Fruit fly (Drosophila melanogaster) whole organism, embryonic: Measurements from ENCODE around the gene CG33111.

ENCODE experiments used
- B-H1 ChIP-seq: fragments of 200-800 bp; sonication (Bioruptor generic); IDR thresholded peaks from 3 replicates; pipeline ENCODE4 v1.3.6; 2022; ENCODE audit warnings: missing biosample characterization, missing genetic modification characterization
- CG10321 ChIP-seq: fragments of 200-800 bp; sonication (Bioruptor generic); IDR thresholded peaks from 2 replicates; pipeline ENCODE4 v1.3.6; 2022; ENCODE audit warnings: missing biosample characterization, missing genetic modification characterization
- CG10366 ChIP-seq: fragments of 200-800 bp; sonication (Bioruptor generic); IDR thresholded peaks from 2 replicates; pipeline ENCODE4 v1.3.6; 2022; ENCODE audit warnings: missing biosample characterization, missing genetic modification characterization
- CG11247 ChIP-seq: fragments of 200-800 bp; sonication (Bioruptor generic); IDR thresholded peaks from 2 replicates; pipeline ENCODE4 v1.3.6; 2022; ENCODE audit warnings: missing biosample characterization, missing genetic modification characterization
- CG12744 ChIP-seq: fragments of 200-800 bp; sonication (Bioruptor generic); optimal IDR thresholded peaks from 2 replicates; lab custom pipeline; 2016; ENCODE audit warnings: missing biosample characterization, missing genetic modification characterization
- CG12769 ChIP-seq: fragments of 200-800 bp; sonication (Bioruptor generic); optimal IDR thresholded peaks from 2 replicates; lab custom pipeline; 2019; ENCODE audit warnings: missing biosample characterization, mild to moderate bottlenecking, missing genetic modification characterization, moderate library complexity
- CG15601 ChIP-seq: fragments of 200-800 bp; sonication (Bioruptor generic); optimal IDR thresholded peaks from 3 replicates; lab custom pipeline; 2019; ENCODE audit warnings: missing biosample characterization, mild to moderate bottlenecking, missing genetic modification characterization, moderate library complexity
- CG17186 ChIP-seq: fragments of 200-800 bp; sonication (Bioruptor generic); optimal IDR thresholded peaks from 3 replicates; lab custom pipeline; 2017; ENCODE audit warnings: missing biosample characterization, missing genetic modification reagents, missing genetic modification characterization
- CG17328 ChIP-seq: fragments of 200-800 bp; sonication (Bioruptor generic); IDR thresholded peaks from 2 replicates; pipeline ENCODE4 v1.3.6; 2022; ENCODE audit warnings: missing biosample characterization, missing genetic modification characterization
- CG17361 ChIP-seq: fragments of 200-800 bp; sonication (Bioruptor generic); IDR thresholded peaks from 3 replicates; pipeline ENCODE4 v1.3.6; 2022; ENCODE audit warnings: missing biosample characterization, missing genetic modification characterization
- CG2199 ChIP-seq: fragments of 200-800 bp; sonication (Bioruptor generic); IDR thresholded peaks from 3 replicates; pipeline ENCODE4 v1.3.6; 2022; ENCODE audit warnings: missing biosample characterization, missing genetic modification characterization
- CG2875 ChIP-seq: fragments of 200-800 bp; sonication (Bioruptor generic); optimal IDR thresholded peaks from 2 replicates; lab custom pipeline; 2017; ENCODE audit warnings: missing biosample characterization, mild to moderate bottlenecking, missing genetic modification characterization, missing genetic modification reagents
- CG2889 ChIP-seq: fragments of 200-800 bp; sonication (Bioruptor generic); IDR thresholded peaks from 3 replicates; pipeline ENCODE4 v1.3.6; 2022; ENCODE audit warnings: missing biosample characterization, missing genetic modification characterization
- CG30020 ChIP-seq: fragments of 200-800 bp; optimal IDR thresholded peaks from 2 replicates; lab custom pipeline; 2019; ENCODE audit warnings: missing biosample characterization, mild to moderate bottlenecking, missing genetic modification characterization, moderate library complexity
- CG30431 ChIP-seq: fragments of 200-800 bp; sonication (Bioruptor generic); optimal IDR thresholded peaks from 2 replicates; lab custom pipeline; 2017; ENCODE audit warnings: missing biosample characterization, missing genetic modification characterization
- CG31365 ChIP-seq: fragments of 200-800 bp; sonication (Bioruptor generic); optimal IDR thresholded peaks from 2 replicates; lab custom pipeline; 2018; ENCODE audit warnings: missing biosample characterization, mild to moderate bottlenecking, missing genetic modification characterization
- CG32532 ChIP-seq: fragments of 200-800 bp; sonication (Bioruptor generic); IDR thresholded peaks from 2 replicates; pipeline ENCODE4 v1.3.6; 2022; ENCODE audit warnings: missing biosample characterization, missing genetic modification characterization
- CG32772 ChIP-seq: fragments of 200-800 bp; sonication (Bioruptor generic); IDR thresholded peaks from 2 replicates; pipeline ENCODE4 v1.3.6; 2022; ENCODE audit warnings: missing biosample characterization, missing genetic modification characterization
- CG3281 ChIP-seq: fragments of 200-800 bp; sonication (Bioruptor generic); optimal IDR thresholded peaks from 3 replicates; lab custom pipeline; 2017; ENCODE audit warnings: missing biosample characterization, mild to moderate bottlenecking, missing genetic modification characterization
- CG43689 ChIP-seq: fragments of 200-800 bp; sonication (Bioruptor generic); IDR thresholded peaks from 2 replicates; pipeline ENCODE4 v1.3.6; 2022; ENCODE audit warnings: missing biosample characterization, missing genetic modification characterization
- CG6654 ChIP-seq: fragments of 200-800 bp; sonication (Bioruptor generic); optimal IDR thresholded peaks from 2 replicates; lab custom pipeline; 2017; ENCODE audit warnings: missing biosample characterization, mild to moderate bottlenecking, missing genetic modification characterization
- CG6813 ChIP-seq: fragments of 200-800 bp; sonication (Bioruptor generic); optimal IDR thresholded peaks from 2 replicates; lab custom pipeline; 2017; ENCODE audit warnings: missing biosample characterization, missing genetic modification characterization, mild to moderate bottlenecking, moderate library complexity, missing genetic modification reagents
- CG9817 ChIP-seq: fragments of 200-800 bp; sonication (Bioruptor generic); optimal IDR thresholded peaks from 2 replicates; lab custom pipeline; 2018; ENCODE audit warnings: missing biosample characterization, mild to moderate bottlenecking, missing genetic modification characterization, moderate library complexity
- CG9876 ChIP-seq: fragments of 200-800 bp; sonication (Bioruptor generic); optimal IDR thresholded peaks from 2 replicates; lab custom pipeline; 2016; ENCODE audit warnings: missing biosample characterization, missing genetic modification characterization
- CTCF ChIP-seq: fragments of 200-800 bp; sonication (Bioruptor generic); optimal IDR thresholded peaks from 2 replicates; lab custom pipeline; 2017; ENCODE audit warnings: missing biosample characterization, mild to moderate bottlenecking, missing genetic modification characterization, moderate library complexity
- D19A ChIP-seq: fragments of 200-800 bp; optimal IDR thresholded peaks from 3 replicates; lab custom pipeline; 2019; ENCODE audit warnings: missing biosample characterization, mild to moderate bottlenecking, missing genetic modification characterization, moderate library complexity
- Dad ChIP-seq: fragments of 200-800 bp; sonication (Bioruptor generic); optimal IDR thresholded peaks from 3 replicates; lab custom pipeline; 2016; ENCODE audit warnings: missing biosample characterization, missing genetic modification characterization
- Hey ChIP-seq: fragments of 200-800 bp; sonication (Bioruptor generic); optimal IDR thresholded peaks from 3 replicates; lab custom pipeline; 2018; ENCODE audit warnings: missing biosample characterization, mild to moderate bottlenecking, missing genetic modification characterization
- Kr ChIP-seq: fragments of 200-800 bp; sonication (Bioruptor generic); optimal IDR thresholded peaks from 2 replicates; lab custom pipeline; 2017; ENCODE audit warnings: missing biosample characterization, mild to moderate bottlenecking, missing genetic modification characterization
- MESR4 ChIP-seq: fragments of 200-800 bp; sonication (Bioruptor generic); optimal IDR thresholded peaks from 2 replicates; lab custom pipeline; 2018; ENCODE audit warnings: missing biosample characterization, mild to moderate bottlenecking, missing genetic modification characterization, moderate library complexity
- Mrtf ChIP-seq: fragments of 200-800 bp; sonication (Bioruptor generic); IDR thresholded peaks from 3 replicates; pipeline ENCODE4 v1.3.6; 2022; ENCODE audit warnings: missing biosample characterization, missing genetic modification characterization
- Opbp ChIP-seq: fragments of 200-800 bp; sonication (Bioruptor generic); IDR thresholded peaks from 3 replicates; pipeline ENCODE4 v1.3.6; 2022; ENCODE audit warnings: missing biosample characterization, missing genetic modification characterization; ENCODE audit not compliant: partially characterized antibody
- Optix ChIP-seq: fragments of 200-800 bp; sonication (Bioruptor generic); IDR thresholded peaks from 3 replicates; pipeline ENCODE4 v1.3.6; 2022; ENCODE audit warnings: missing biosample characterization, missing genetic modification characterization
- Rfx ChIP-seq: fragments of 200-800 bp; sonication (Bioruptor generic); IDR thresholded peaks from 2 replicates; pipeline ENCODE4 v1.3.6; 2022; ENCODE audit warnings: missing biosample characterization, missing genetic modification characterization
- Scr ChIP-seq: fragments of 200-800 bp; sonication (Bioruptor generic); IDR thresholded peaks from 2 replicates; pipeline ENCODE4 v1.3.6; 2022; ENCODE audit warnings: missing biosample characterization, missing genetic modification characterization; ENCODE audit not compliant: partially characterized antibody
- Sox100B ChIP-seq: fragments of 200-800 bp; sonication (Bioruptor generic); optimal IDR thresholded peaks from 3 replicates; lab custom pipeline; 2018; ENCODE audit warnings: missing biosample characterization, mild to moderate bottlenecking, missing genetic modification characterization
- ato ChIP-seq: fragments of 200-800 bp; sonication (Bioruptor generic); IDR thresholded peaks from 2 replicates; pipeline ENCODE4 v1.3.6; 2022; ENCODE audit warnings: missing biosample characterization, missing genetic modification characterization; ENCODE audit not compliant: partially characterized antibody
- cato ChIP-seq: fragments of 200-800 bp; sonication (Bioruptor generic); optimal IDR thresholded peaks from 2 replicates; lab custom pipeline; 2016; ENCODE audit warnings: missing biosample characterization, missing genetic modification characterization, borderline replicate concordance
- ems ChIP-seq: fragments of 200-800 bp; sonication (Bioruptor generic); optimal IDR thresholded peaks from 3 replicates; lab custom pipeline; 2016; ENCODE audit warnings: missing biosample characterization, missing genetic modification characterization
- gt ChIP-seq: fragments of 200-800 bp; sonication (Bioruptor generic); IDR thresholded peaks from 2 replicates; pipeline ENCODE4 v1.3.6; 2022; ENCODE audit warnings: missing biosample characterization, missing genetic modification characterization
- insv ChIP-seq, 2 experiments: fragments of 200-800 bp; sonication (Bioruptor generic); optimal IDR thresholded peaks; 3 replicates each; lab custom pipeline; 2016 to 2018; ENCODE audit warnings: missing biosample characterization in 2 of 2, missing genetic modification characterization in 2 of 2
- kay ChIP-seq: fragments of 200-800 bp; sonication (Bioruptor generic); optimal IDR thresholded peaks from 2 replicates; lab custom pipeline; 2016; ENCODE audit warnings: missing biosample characterization, missing genetic modification characterization
- klu ChIP-seq: fragments of 200-800 bp; sonication (Bioruptor generic); IDR thresholded peaks from 2 replicates; pipeline ENCODE4 v1.3.6; 2022; ENCODE audit warnings: missing biosample characterization, missing genetic modification characterization
- maf-S ChIP-seq: fragments of 200-800 bp; sonication (Bioruptor generic); optimal IDR thresholded peaks from 2 replicates; lab custom pipeline; 2016; ENCODE audit warnings: missing biosample characterization, missing genetic modification characterization
- nerfin-2 ChIP-seq: fragments of 200-800 bp; sonication (Bioruptor generic); IDR thresholded peaks from 2 replicates; pipeline ENCODE4 v1.3.6; 2022; ENCODE audit warnings: missing biosample characterization, missing genetic modification characterization; ENCODE audit not compliant: partially characterized antibody
- odd ChIP-seq: fragments of 200-800 bp; sonication (Bioruptor generic); optimal IDR thresholded peaks from 2 replicates; lab custom pipeline; 2017; ENCODE audit warnings: missing biosample characterization, mild to moderate bottlenecking, missing genetic modification characterization
- pan ChIP-seq, 4 experiments: fragments of >200 bp in 3 of 4; fragments of 200-800 bp in 1 of 4; sonication (Bioruptor generic) in 1 of 4; optimal IDR thresholded peaks in 3 of 4; IDR thresholded peaks in 1 of 4; 2 replicates each; pipeline versions ENCODE4 v1.3.6 to Lab custom; 2017 to 2022; ENCODE audit warnings: missing biosample characterization in 2 of 4, missing genetic modification characterization in 2 of 4, mixed read lengths in 1 of 4
- tup ChIP-seq: fragments of 200-800 bp; sonication (Bioruptor generic); optimal IDR thresholded peaks from 2 replicates; lab custom pipeline; 2016; ENCODE audit warnings: missing biosample characterization, mild to moderate bottlenecking, missing genetic modification characterization, moderate library complexity
- zen ChIP-seq: fragments of 200-800 bp; sonication (Bioruptor generic); optimal IDR thresholded peaks from 3 replicates; lab custom pipeline; 2018; ENCODE audit warnings: missing biosample characterization, mild to moderate bottlenecking, missing genetic modification characterization, moderate library complexity

The CG33111 gene

DNA sequence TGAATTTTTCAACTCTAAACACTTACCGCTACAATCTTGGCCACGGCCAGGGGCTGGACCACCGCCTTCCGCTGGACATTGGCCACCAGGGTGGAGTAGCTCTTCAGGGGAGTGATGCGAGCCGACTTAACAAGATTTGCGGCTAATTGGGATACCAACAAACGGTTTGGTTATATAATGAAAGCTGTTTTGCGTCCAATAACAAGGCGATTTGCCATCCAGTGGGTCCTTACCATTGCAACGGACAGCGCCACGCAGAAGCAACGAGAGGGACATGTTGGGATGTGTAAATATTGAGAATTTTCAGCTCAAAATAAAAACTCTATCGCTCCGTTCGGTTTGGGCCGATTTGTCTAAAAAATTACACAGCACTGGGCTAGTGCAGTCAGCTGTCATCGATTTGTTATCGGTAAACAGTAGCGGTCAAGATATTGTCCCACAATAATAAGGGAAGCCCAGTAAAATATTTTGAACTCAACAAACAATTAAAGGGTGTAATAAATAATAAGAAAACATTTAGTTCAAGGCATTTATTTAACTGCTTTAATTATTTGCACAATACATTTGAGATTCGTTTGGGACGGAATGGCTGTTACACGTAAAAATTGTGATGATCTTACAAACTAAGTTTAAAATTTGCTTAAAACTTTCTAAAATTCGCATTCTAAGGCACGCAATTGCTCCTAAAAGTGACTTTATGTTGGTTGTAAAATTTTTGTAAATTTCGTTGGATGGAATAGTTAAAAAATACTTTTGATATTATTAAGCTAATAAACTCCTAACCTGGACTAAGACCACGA lies 58.6 kb downstream of the CG33111 start, which contains the start of gene SdhD (continued):
- TF ChIP-seq CG2889 (GFP tag; lab: Robert Waterston, UW) (no peak), B-H1 (no peak), tup (GFP tag; lab: Kevin White, UChicago) (no peak), CG9876 (GFP tag; lab: Kevin White, UChicago) (no peak), CG9817 (tag; lab: Kevin White, UChicago) (no peak), CG15601 (no peak), CG32532 (peak; percentile 21; the same call in 1 of the 2 replicates), Optix (GFP tag; lab: Robert Waterston, UW) (no peak), maf-S (GFP tag; lab: Kevin White, UChicago) (no peak), CG2875 (no peak), klu (no peak), CG10366 (no peak), CG17361 (no peak), kay (GFP tag; lab: Kevin White, UChicago) (no peak), CG30431 (GFP tag; lab: Kevin White, UChicago) (no peak), CG31365 (tag; lab: Kevin White, UChicago) (no peak), CG6813 (GFP tag; lab: Kevin White, UChicago) (no peak), CTCF (GFP tag; lab: Kevin White, UChicago) (no peak), Opbp (GFP tag; lab: Robert Waterston, UW) (peak; percentile 58; the same call in 2 of the 3 replicates), CG17186 (GFP tag; lab: Kevin White, UChicago) (no peak), CG6654 (GFP tag; lab: Kevin White, UChicago) (no peak), Dad (GFP tag; lab: Kevin White, UChicago) (no peak), CG10321 (GFP tag; lab: Robert Waterston, UW) (no peak), MESR4 (GFP tag; lab: Kevin White, UChicago) (peak; percentile 80), D19A (tag; lab: Kevin White, UChicago) (no peak), cato (GFP tag; lab: Kevin White, UChicago) (no peak), pan (optimal IDR thresholded peaks at IDR 0.05; lab: Kevin White, UChicago) (no peak), pan (GFP tag; optimal IDR thresholded peaks at IDR 0.05 in 1 of 2, IDR thresholded peaks at IDR 0.05 in 1 of 2) (no peak), CG43689 (GFP tag; lab: Robert Waterston, UW) (no peak), CG32772 (GFP tag; lab: Robert Waterston, UW) (no peak), CG17328 (no peak; the same call in 1 of the 2 replicates), Mrtf (GFP tag; lab: Robert Waterston, UW) (no peak), CG3281 (GFP tag; lab: Kevin White, UChicago) (no peak), CG12769 (no peak), ems (peak; percentile 40), CG2199 (GFP tag; lab: Robert Waterston, UW) (no peak), odd (no peak), insv (GFP tag; optimal IDR thresholded peaks at IDR 0.05; lab: Kevin White, UChicago) (no peak), Scr (peak; percentile 53), CG30020 (tag; lab: Kevin White, UChicago) (peak; percentile 20), ato (GFP tag; lab: Robert Waterston, UW) (peak; percentile 71; the same call in 1 of the 2 replicates), Sox100B (no peak), gt (GFP tag; lab: Robert Waterston, UW) (no peak), zen (tag; lab: Kevin White, UChicago) (peak; percentile 5), Kr (no peak), CG11247 (GFP tag; lab: Robert Waterston, UW) (no peak), Hey (tag; lab: Kevin White, UChicago) (no peak), CG12744 (GFP tag; lab: Kevin White, UChicago) (no peak), nerfin-2 (peak; percentile 39; the same call in 1 of the 2 replicates), Rfx (GFP tag; lab: Robert Waterston, UW) (peak; percentile 35; the same call in 1 of the 2 replicates)
